Fruit fly (Drosophila melanogaster): ENCODE measurements around the gene CG43376.

The CG43376 gene

DNA sequence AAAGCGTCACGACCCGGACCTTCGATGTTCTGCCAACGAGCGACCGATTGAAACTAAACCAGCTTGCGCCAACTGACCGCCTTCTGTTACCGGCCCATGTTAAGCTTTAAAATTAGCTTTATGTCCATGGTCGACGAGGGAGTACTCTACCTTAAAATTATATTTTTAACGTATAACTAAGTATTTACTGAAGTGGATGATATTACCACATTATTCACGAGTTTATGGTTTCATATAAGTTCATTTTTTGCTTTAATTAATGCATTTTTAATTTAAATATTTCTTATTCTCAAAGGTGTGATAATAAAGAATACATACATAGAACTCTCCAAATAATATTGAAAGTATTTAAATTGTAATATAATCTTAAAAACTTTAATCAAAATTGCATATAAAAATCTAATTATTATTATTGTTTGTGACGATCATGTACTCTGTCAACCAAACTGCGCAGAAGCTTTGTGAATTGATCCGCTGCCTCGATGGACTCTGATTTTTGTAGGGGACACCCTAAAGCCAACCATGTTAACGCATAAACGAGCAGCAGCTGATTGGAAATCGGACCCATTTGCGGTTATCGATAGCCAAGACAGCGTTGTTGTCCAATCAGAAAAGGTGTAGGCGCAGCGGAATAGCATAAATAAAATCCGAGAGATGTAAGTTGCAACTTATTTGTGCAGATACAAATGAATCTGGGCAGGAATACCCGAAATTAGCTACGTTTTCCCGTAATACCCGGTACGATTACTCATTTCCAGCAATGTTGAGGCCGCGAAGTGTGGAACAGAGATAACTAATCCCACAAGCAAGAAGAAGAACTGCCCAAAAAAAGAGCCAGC is 6.5 kb downstream of the CG43376 start, which contains the start of the genes CG9008 and p38b (continued):
- TF ChIP-seq onecut (GFP tag; IDR thresholded peaks at IDR 0.05) (peak; percentile 48; the same call in 1 of the 2 replicates), CG8765 (GFP tag; IDR thresholded peaks at IDR 0.05) (no peak), pros (GFP tag; optimal IDR thresholded peaks at IDR 0.05) (no peak), da (GFP tag; optimal IDR thresholded peaks at IDR 0.05) (no peak), CG7745 (tag; optimal IDR thresholded peaks at IDR 0.05) (no peak), CG13894 (tag; optimal IDR thresholded peaks at IDR 0.05) (peak; percentile 48), CG6254 (GFP tag; optimal IDR thresholded peaks at IDR 0.05) (peak; percentile 47), dpn (GFP tag; optimal IDR thresholded peaks at IDR 0.05) (peak; percentile 30 to 83), Drgx (GFP tag; IDR thresholded peaks at IDR 0.05) (no peak), CG4820 (GFP tag; optimal IDR thresholded peaks at IDR 0.05) (peak; percentile 73), B-H2 (GFP tag; optimal IDR thresholded peaks at IDR 0.05) (peak; percentile 40), mam (GFP tag; optimal IDR thresholded peaks at IDR 0.05) (peak; percentile 46), CG8388 (GFP tag; optimal IDR thresholded peaks at IDR 0.05) (peak; percentile 84), Aef1 (GFP tag; IDR thresholded peaks at IDR 0.05) (peak; percentile 63; the same call in 2 of the 3 replicates), HLH54F (GFP tag; optimal IDR thresholded peaks at IDR 0.05) (peak; percentile 44), CG15269 (tag; optimal IDR thresholded peaks at IDR 0.05) (peak; percentile 87), chinmo (GFP tag; IDR thresholded peaks at IDR 0.05; ENCODE audit: partially characterized antibody) (0 out of 4 replicates have a peak, but pooled peaks have one; percentile 67), bsh (GFP tag; optimal IDR thresholded peaks at IDR 0.05) (peak; percentile 54 to 75), CG3726 (GFP tag; IDR thresholded peaks at IDR 0.05) (no peak), zfh1 (GFP tag; IDR thresholded peaks at IDR 0.05) (peak; percentile 48; the same call in 2 of the 3 replicates), CG10274 (GFP tag; optimal IDR thresholded peaks at IDR 0.05) (peak; percentile 90), esg (GFP tag; conservative IDR thresholded peaks at IDR 0.05) (peak; percentile 57; the same call in 1 of the 2 replicates), maf-S (GFP tag; optimal IDR thresholded peaks at IDR 0.05) (no peak), Doc2 (GFP tag; IDR thresholded peaks at IDR 0.05) (no peak), pan (optimal IDR thresholded peaks at IDR 0.05) (no peak), pan (GFP tag; optimal IDR thresholded peaks at IDR 0.05 in 1 of 2, IDR thresholded peaks at IDR 0.05 in 1 of 2) (peak in 1 of 2 experiments; percentile 69), CG4328 (GFP tag; optimal IDR thresholded peaks at IDR 0.05) (peak; percentile 81), lmd (GFP tag; IDR thresholded peaks at IDR 0.05) (peak; percentile 72), Optix (GFP tag; IDR thresholded peaks at IDR 0.05) (no peak), CG11560 (tag; IDR thresholded peaks at IDR 0.05) (no peak), CG32532 (GFP tag; IDR thresholded peaks at IDR 0.05) (peak; percentile 66), Asciz (GFP tag; optimal IDR thresholded peaks at IDR 0.05) (peak; percentile 73), D (optimal IDR thresholded peaks at IDR 0.05) (no peak), D (GFP tag; optimal IDR thresholded peaks at IDR 0.05) (peak; percentile 74), CG12744 (GFP tag; optimal IDR thresholded peaks at IDR 0.05) (no peak), CG34422 (GFP tag; IDR thresholded peaks at IDR 0.05) (peak; percentile 20; the same call in 2 of the 3 replicates), HLH3B (GFP tag; IDR thresholded peaks at IDR 0.05) (peak; percentile 65; the same call in 1 of the 2 replicates), hb (GFP tag; IDR thresholded peaks at IDR 0.05; ENCODE audit: partially characterized antibody) (no peak), tup (GFP tag; optimal IDR thresholded peaks at IDR 0.05) (peak; percentile 33), CG17361 (GFP tag; IDR thresholded peaks at IDR 0.05) (peak; percentile 97), Deaf1 (tag; optimal IDR thresholded peaks at IDR 0.05) (peak; percentile 76), CG8281 (tag; optimal IDR thresholded peaks at IDR 0.05) (peak; percentile 54), Bteb2 (GFP tag; optimal IDR thresholded peaks at IDR 0.05) (no peak), CG3995 (GFP tag; optimal IDR thresholded peaks at IDR 0.05) (no peak), cas (GFP tag; IDR thresholded peaks at IDR 0.05) (no peak), sisA (GFP tag; IDR thresholded peaks at IDR 0.05) (peak; percentile 55; the same call in 1 of the 2 replicates), ro (GFP tag; IDR thresholded peaks at IDR 0.05) (peak; percentile 29; the same call in 1 of the 2 replicates), p53 (GFP tag; optimal IDR thresholded peaks at IDR 0.05) (no peak), disco-r (GFP tag; optimal IDR thresholded peaks at IDR 0.05) (no peak), Myb (GFP tag; optimal IDR thresholded peaks at IDR 0.05) (no peak)

All from whole organism, embryonic.